Worm (Caenorhabditis elegans) whole organism, late embryonic: ENCODE measurements around the gene Y102E9.6.

ENCODE experiments used
- C08G9.2 ChIP-seq: sonication (generic microtip); optimal IDR thresholded peaks from 2 replicates; lab custom pipeline; 2016; ENCODE audit warnings: mild to moderate bottlenecking, missing genetic modification characterization, moderate library complexity, missing compliant biosample characterization
- ceh-31 ChIP-seq: sonication (generic microtip); optimal IDR thresholded peaks from 2 replicates; lab custom pipeline; 2016; ENCODE audit warnings: missing genetic modification characterization, missing compliant biosample characterization

DNA sequence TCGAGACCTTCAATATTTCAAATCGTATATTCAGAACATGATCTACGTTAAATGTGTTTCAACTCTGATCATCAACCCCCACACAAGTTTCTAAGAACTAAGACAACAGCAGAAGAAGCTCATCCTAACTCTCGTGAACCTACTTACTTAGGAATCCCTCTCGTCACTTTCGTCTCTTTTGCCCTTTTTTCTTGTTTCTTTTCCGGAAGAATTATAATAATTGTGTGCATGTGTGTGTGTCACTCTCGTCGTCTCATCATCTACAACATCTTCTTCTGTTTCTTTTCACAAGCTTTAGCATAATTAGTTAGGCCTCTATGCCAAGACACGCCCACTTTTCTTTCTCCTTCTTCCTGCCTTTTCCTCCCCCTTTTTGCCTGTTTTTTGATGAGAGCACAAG lies 46.0 kb downstream of the Y102E9.6 start:
- TF ChIP-seq C08G9.2 (tag; lab: Kevin White, UChicago) = no peak
- no peak for TF ChIP-seq ceh-31 (tag; lab: Kevin White, UChicago)
